Fruit fly (Drosophila melanogaster) whole organism, embryonic: ENCODE results near the gene Jhbp16.

Experiments used
- CG1233 ChIP-seq: fragments of 200-800 bp; sonication (Bioruptor generic); optimal IDR thresholded peaks from 4 replicates; lab custom pipeline; 2018; ENCODE audit warnings: missing biosample characterization, mild to moderate bottlenecking, missing genetic modification characterization
- CG12659 ChIP-seq: fragments of 200-800 bp; sonication (Bioruptor generic); optimal IDR thresholded peaks from 3 replicates; lab custom pipeline; 2017; ENCODE audit warnings: mild to moderate bottlenecking, missing biosample characterization, missing genetic modification reagents, missing genetic modification characterization
- CG13424 ChIP-seq: fragments of 200-800 bp; sonication (Bioruptor generic); optimal IDR thresholded peaks from 2 replicates; lab custom pipeline; 2019; ENCODE audit warnings: missing biosample characterization, mild to moderate bottlenecking, missing genetic modification characterization, moderate library complexity
- CG15479 ChIP-seq: fragments of 200-800 bp; sonication (Bioruptor generic); optimal IDR thresholded peaks from 3 replicates; lab custom pipeline; 2019; ENCODE audit warnings: missing biosample characterization, mild to moderate bottlenecking, missing genetic modification characterization, moderate library complexity
- CG1602 ChIP-seq: fragments of 200-800 bp; sonication (Bioruptor generic); optimal IDR thresholded peaks from 3 replicates; lab custom pipeline; 2016; ENCODE audit warnings: missing biosample characterization, missing genetic modification characterization
- CG16815 ChIP-seq: fragments of 200-800 bp; sonication (Bioruptor generic); optimal IDR thresholded peaks from 3 replicates; lab custom pipeline; 2017; ENCODE audit warnings: missing biosample characterization, mild to moderate bottlenecking, missing genetic modification characterization
- CG17912 ChIP-seq: fragments of 200-800 bp; sonication (Bioruptor generic); optimal IDR thresholded peaks from 2 replicates; lab custom pipeline; 2018; ENCODE audit warnings: missing biosample characterization, mild to moderate bottlenecking, missing genetic modification characterization
- CG1832 ChIP-seq: fragments of 200-800 bp; sonication (Bioruptor generic); optimal IDR thresholded peaks from 2 replicates; lab custom pipeline; 2017; ENCODE audit warnings: missing biosample characterization, mild to moderate bottlenecking, missing genetic modification characterization, inconsistent platforms
- CG30020 ChIP-seq: fragments of 200-800 bp; optimal IDR thresholded peaks from 2 replicates; lab custom pipeline; 2019; ENCODE audit warnings: missing biosample characterization, mild to moderate bottlenecking, missing genetic modification characterization, moderate library complexity
- CG30431 ChIP-seq: fragments of 200-800 bp; sonication (Bioruptor generic); optimal IDR thresholded peaks from 2 replicates; lab custom pipeline; 2017; ENCODE audit warnings: missing biosample characterization, missing genetic modification characterization
- CG32532 ChIP-seq: fragments of 200-800 bp; sonication (Bioruptor generic); IDR thresholded peaks from 2 replicates; pipeline ENCODE4 v1.3.6; 2022; ENCODE audit warnings: missing biosample characterization, missing genetic modification characterization
- CG3281 ChIP-seq: fragments of 200-800 bp; sonication (Bioruptor generic); optimal IDR thresholded peaks from 3 replicates; lab custom pipeline; 2017; ENCODE audit warnings: missing biosample characterization, mild to moderate bottlenecking, missing genetic modification characterization
- CG34224 ChIP-seq: fragments of 200-800 bp; sonication (Bioruptor generic); IDR thresholded peaks from 3 replicates; pipeline ENCODE4 v1.3.6; 2022; ENCODE audit warnings: missing biosample characterization, missing genetic modification characterization; ENCODE audit not compliant: partially characterized antibody
- CG6689 ChIP-seq: fragments of 200-800 bp; sonication (Bioruptor generic); IDR thresholded peaks from 2 replicates; pipeline ENCODE4 v1.3.6; 2022; ENCODE audit warnings: missing biosample characterization, missing genetic modification characterization
- CG6765 ChIP-seq: fragments of 200-800 bp; sonication (Bioruptor generic); optimal IDR thresholded peaks from 3 replicates; lab custom pipeline; 2017; ENCODE audit warnings: missing biosample characterization, mild to moderate bottlenecking, missing genetic modification characterization
- CG7357 ChIP-seq: fragments of 200-800 bp; sonication (Bioruptor generic); IDR thresholded peaks from 3 replicates; pipeline ENCODE4 v1.3.6; 2022; ENCODE audit warnings: missing biosample characterization, missing genetic modification characterization
- CG8924 ChIP-seq: fragments of 200-800 bp; optimal IDR thresholded peaks from 3 replicates; lab custom pipeline; 2019; ENCODE audit warnings: missing biosample characterization, mild to moderate bottlenecking, missing genetic modification characterization, moderate library complexity
- CG9215 ChIP-seq: fragments of 200-800 bp; sonication (Bioruptor generic); IDR thresholded peaks from 2 replicates; pipeline ENCODE4 v1.3.6; 2022; ENCODE audit warnings: missing biosample characterization, missing genetic modification characterization
- CrebB ChIP-seq: fragments of 200-800 bp; sonication (Bioruptor generic); optimal IDR thresholded peaks from 3 replicates; lab custom pipeline; 2018; ENCODE audit warnings: missing biosample characterization, mild to moderate bottlenecking, missing genetic modification characterization
- Dll ChIP-seq: fragments of 200-800 bp; sonication (Bioruptor generic); IDR thresholded peaks from 4 replicates; pipeline ENCODE4 v1.3.6; 2022; ENCODE audit warnings: missing biosample characterization, missing genetic modification characterization; ENCODE audit not compliant: partially characterized antibody
- HLHmδ ChIP-seq: fragments of 200-800 bp; sonication (Bioruptor generic); optimal IDR thresholded peaks from 2 replicates; lab custom pipeline; 2018; ENCODE audit warnings: missing biosample characterization, mild to moderate bottlenecking, missing genetic modification characterization, moderate library complexity
- Hmr ChIP-seq: fragments of 200-800 bp; sonication (Bioruptor generic); optimal IDR thresholded peaks from 3 replicates; lab custom pipeline; 2017; ENCODE audit warnings: mild to moderate bottlenecking, missing biosample characterization, missing genetic modification reagents, missing genetic modification characterization
- Hr39 ChIP-seq: fragments of >200 bp; optimal IDR thresholded peaks from 2 replicates; lab custom pipeline; 2017
- Jarid2 ChIP-seq: fragments of 200-800 bp; sonication (Bioruptor generic); optimal IDR thresholded peaks from 3 replicates; lab custom pipeline; 2017; ENCODE audit warnings: mild to moderate bottlenecking, missing biosample characterization, missing genetic modification reagents, missing genetic modification characterization
- MBD-R2 ChIP-seq: fragments of 200-800 bp; sonication (Bioruptor generic); IDR thresholded peaks from 2 replicates; pipeline ENCODE4 v1.3.6; 2022; ENCODE audit warnings: missing biosample characterization, missing genetic modification characterization
- Opbp ChIP-seq: fragments of 200-800 bp; sonication (Bioruptor generic); IDR thresholded peaks from 3 replicates; pipeline ENCODE4 v1.3.6; 2022; ENCODE audit warnings: missing biosample characterization, missing genetic modification characterization; ENCODE audit not compliant: partially characterized antibody
- Optix ChIP-seq: fragments of 200-800 bp; sonication (Bioruptor generic); IDR thresholded peaks from 3 replicates; pipeline ENCODE4 v1.3.6; 2022; ENCODE audit warnings: missing biosample characterization, missing genetic modification characterization
- aop ChIP-seq: fragments of 200-800 bp; sonication (Bioruptor generic); IDR thresholded peaks from 2 replicates; pipeline ENCODE4 v1.3.6; 2022; ENCODE audit warnings: missing biosample characterization, missing genetic modification characterization
- ap ChIP-seq: fragments of 200-800 bp; sonication (Bioruptor generic); IDR thresholded peaks from 2 replicates; pipeline ENCODE4 v1.3.6; 2022; ENCODE audit warnings: missing biosample characterization, missing genetic modification characterization
- ash1 ChIP-seq: fragments of 200-800 bp; sonication (Bioruptor generic); optimal IDR thresholded peaks from 2 replicates; lab custom pipeline; 2018; ENCODE audit warnings: missing biosample characterization, mild to moderate bottlenecking, missing genetic modification characterization
- az2 ChIP-seq: fragments of 200-800 bp; sonication (Bioruptor generic); optimal IDR thresholded peaks from 3 replicates; lab custom pipeline; 2016; ENCODE audit warnings: missing biosample characterization, missing genetic modification characterization
- exex ChIP-seq: fragments of 200-800 bp; sonication (Bioruptor generic); optimal IDR thresholded peaks from 4 replicates; lab custom pipeline; 2018; ENCODE audit warnings: missing biosample characterization, mild to moderate bottlenecking, missing genetic modification characterization, moderate library complexity
- gfzf ChIP-seq: fragments of 200-800 bp; sonication (Bioruptor generic); optimal IDR thresholded peaks from 2 replicates; lab custom pipeline; 2016; ENCODE audit warnings: missing biosample characterization, mild to moderate bottlenecking, missing genetic modification characterization, moderate library complexity
- her ChIP-seq: fragments of 200-800 bp; sonication (Bioruptor generic); optimal IDR thresholded peaks from 2 replicates; lab custom pipeline; 2016; ENCODE audit warnings: missing biosample characterization, missing genetic modification characterization
- hth ChIP-seq: fragments of >200 bp; optimal IDR thresholded peaks from 2 replicates; lab custom pipeline; 2017; ENCODE audit warnings: inconsistent platforms
- lbe ChIP-seq: fragments of 200-800 bp; sonication (Bioruptor generic); optimal IDR thresholded peaks from 2 replicates; lab custom pipeline; 2016; ENCODE audit warnings: missing biosample characterization, mild to moderate bottlenecking, missing genetic modification characterization
- lov ChIP-seq, 2 experiments: fragments of 200-800 bp in 1 of 2; fragments of >200 bp in 1 of 2; sonication (Bioruptor generic) in 1 of 2; IDR thresholded peaks in 1 of 2; optimal IDR thresholded peaks in 1 of 2; 2 replicates in 1 of 2; 3 replicates in 1 of 2; pipeline versions ENCODE4 v1.3.6 to Lab custom; 2017 to 2022; ENCODE audit warnings: missing biosample characterization in 1 of 2, missing genetic modification characterization in 1 of 2
- mam ChIP-seq: fragments of 200-800 bp; sonication (Bioruptor generic); optimal IDR thresholded peaks from 3 replicates; lab custom pipeline; 2016; ENCODE audit warnings: missing biosample characterization, missing genetic modification characterization
- mld ChIP-seq: fragments of 200-800 bp; sonication (Bioruptor generic); IDR thresholded peaks from 3 replicates; pipeline ENCODE4 v1.3.6; 2022; ENCODE audit warnings: missing biosample characterization, missing genetic modification characterization; ENCODE audit not compliant: partially characterized antibody
- nau ChIP-seq: fragments of 200-800 bp; sonication (Bioruptor generic); optimal IDR thresholded peaks from 3 replicates; lab custom pipeline; 2017; ENCODE audit warnings: missing biosample characterization, mild to moderate bottlenecking, missing genetic modification characterization, missing genetic modification reagents
- pnt ChIP-seq: fragments of 200-800 bp; sonication (Bioruptor generic); optimal IDR thresholded peaks from 3 replicates; lab custom pipeline; 2016; ENCODE audit warnings: missing biosample characterization, missing genetic modification characterization
- ro ChIP-seq: fragments of 200-800 bp; sonication (Bioruptor generic); IDR thresholded peaks from 2 replicates; pipeline ENCODE4 v1.3.6; 2022; ENCODE audit warnings: missing biosample characterization, missing genetic modification characterization
- sc ChIP-seq, 3 experiments: fragments of >200 bp in 2 of 3; fragments of 200-800 bp in 1 of 3; sonication (Bioruptor generic) in 1 of 3; optimal IDR thresholded peaks; 2 replicates in 2 of 3; 3 replicates in 1 of 3; lab custom pipeline; 2017; ENCODE audit warnings: mild to moderate bottlenecking in 1 of 3, missing biosample characterization in 1 of 3, missing genetic modification characterization in 1 of 3, missing genetic modification reagents in 1 of 3
- sd ChIP-seq: fragments of 200-800 bp; sonication (Bioruptor generic); optimal IDR thresholded peaks from 3 replicates; lab custom pipeline; 2018; ENCODE audit warnings: missing biosample characterization, mild to moderate bottlenecking, missing genetic modification characterization, moderate library complexity
- sna ChIP-seq: fragments of 200-800 bp; sonication (Bioruptor generic); IDR thresholded peaks from 2 replicates; pipeline ENCODE4 v1.3.6; 2022; ENCODE audit warnings: missing biosample characterization, missing genetic modification characterization; ENCODE audit not compliant: partially characterized antibody
- sqz ChIP-seq: fragments of 200-800 bp; sonication (Bioruptor generic); optimal IDR thresholded peaks from 3 replicates; lab custom pipeline; 2018; ENCODE audit warnings: missing biosample characterization, mild to moderate bottlenecking, missing genetic modification characterization
- stwl ChIP-seq: fragments of 200-800 bp; sonication (Bioruptor generic); optimal IDR thresholded peaks from 3 replicates; lab custom pipeline; 2018; ENCODE audit warnings: missing biosample characterization, mild to moderate bottlenecking, missing genetic modification characterization, moderate library complexity
- wek ChIP-seq: fragments of 200-800 bp; sonication (Bioruptor generic); optimal IDR thresholded peaks from 3 replicates; lab custom pipeline; 2018; ENCODE audit warnings: missing biosample characterization, mild to moderate bottlenecking, missing genetic modification characterization, moderate library complexity
- yki ChIP-seq: fragments of >200 bp; optimal IDR thresholded peaks from 3 replicates; lab custom pipeline; 2018

Jhbp16 gene

dm6 chr3R:21619117-21619650 is 45.0 kb upstream of the Jhbp16 start, which contains the start of gene InR (continued):
- TF ChIP-seq CG32532 (GFP tag; lab: Robert Waterston, UW) (no peak), HLHmδ (GFP tag; lab: Kevin White, UChicago) (peak; percentile 89), CG12659 (GFP tag; lab: Kevin White, UChicago) (peak; percentile 87), Hmr (GFP tag; lab: Kevin White, UChicago) (peak; percentile 90), mld (GFP tag; lab: Robert Waterston, UW) (no peak), CG8924 (tag; lab: Kevin White, UChicago) (peak; percentile 41), lov (optimal IDR thresholded peaks at IDR 0.05; lab: Kevin White, UChicago) (no peak), lov (GFP tag; IDR thresholded peaks at IDR 0.05; lab: Robert Waterston, UW) (no peak), pnt (peak; percentile 74), sqz (GFP tag; lab: Kevin White, UChicago) (peak; percentile 66), CG30431 (peak; percentile 45), exex (peak; percentile 30), gfzf (GFP tag; lab: Kevin White, UChicago) (peak; percentile 28), lbe (peak; percentile 83), az2 (peak; percentile 57), CG16815 (GFP tag; lab: Kevin White, UChicago) (peak; percentile 40), Dll (GFP tag; lab: Robert Waterston, UW) (no peak), ap (GFP tag; lab: Robert Waterston, UW) (no peak), CG17912 (GFP tag; lab: Kevin White, UChicago) (peak; percentile 73), CG6689 (GFP tag; lab: Robert Waterston, UW) (no peak), Jarid2 (GFP tag; lab: Kevin White, UChicago) (peak; percentile 100), ro (GFP tag; lab: Robert Waterston, UW) (no peak), mam (GFP tag; lab: Kevin White, UChicago) (peak; percentile 79), CG30020 (tag; lab: Kevin White, UChicago) (no peak), wek (GFP tag; lab: Kevin White, UChicago) (peak; percentile 77), CG15479 (peak; percentile 3), nau (GFP tag; lab: Kevin White, UChicago) (peak; percentile 23), CG9215 (GFP tag; lab: Robert Waterston, UW) (no peak), Opbp (GFP tag; lab: Robert Waterston, UW) (no peak), MBD-R2 (GFP tag; lab: Robert Waterston, UW) (no peak), CG6765 (GFP tag; lab: Kevin White, UChicago) (peak; percentile 77), Hr39 (lab: Kevin White, UChicago) (no peak), CrebB (tag; lab: Kevin White, UChicago) (peak; percentile 74), stwl (tag; lab: Kevin White, UChicago) (peak; percentile 22), CG13424 (tag; lab: Kevin White, UChicago) (peak; percentile 8), hth (lab: Kevin White, UChicago) (no peak), CG1832 (GFP tag; lab: Kevin White, UChicago) (no peak), her (GFP tag; lab: Kevin White, UChicago) (peak; percentile 89), yki (lab: Kevin White, UChicago) (no peak), CG3281 (GFP tag; lab: Kevin White, UChicago) (peak; percentile 40), ash1 (GFP tag; lab: Kevin White, UChicago) (peak; percentile 81), CG7357 (GFP tag; lab: Robert Waterston, UW) (peak; percentile 34; the same call in 1 of the 3 replicates), aop (GFP tag; lab: Robert Waterston, UW) (no peak), sc (optimal IDR thresholded peaks at IDR 0.05; lab: Kevin White, UChicago) (no peak), sc (GFP tag; optimal IDR thresholded peaks at IDR 0.05; lab: Kevin White, UChicago) (no peak), CG1233 (GFP tag; lab: Kevin White, UChicago) (peak; percentile 63), Optix (GFP tag; lab: Robert Waterston, UW) (no peak), sd (peak; percentile 84), CG1602 (GFP tag; lab: Kevin White, UChicago) (peak; percentile 62), sna (no peak), CG34224 (GFP tag; lab: Robert Waterston, UW) (no peak)
